Fruit fly (Drosophila melanogaster): Measurements from ENCODE around the gene Bro.

DNA sequence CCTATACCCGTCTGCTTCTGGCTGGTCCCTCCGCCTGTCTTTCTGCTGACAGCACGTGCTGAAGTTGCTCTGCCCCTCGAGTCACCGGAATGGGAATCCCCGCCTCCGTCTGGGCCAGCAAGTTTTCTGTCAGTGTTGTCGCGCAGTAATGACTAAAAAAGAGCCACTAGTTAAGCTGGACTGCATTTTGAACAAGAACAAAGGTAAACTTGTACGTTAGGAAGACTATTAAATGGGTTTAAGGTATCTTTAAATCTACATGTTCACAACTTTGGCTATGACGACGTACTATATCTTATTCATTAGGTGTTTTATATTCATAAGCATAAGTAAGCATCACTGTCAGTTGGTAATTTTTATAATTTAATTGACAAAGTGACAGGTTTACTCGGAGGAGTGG, 31.7 kb downstream of the Bro start:
- TF ChIP-seq h (optimal IDR thresholded peaks at IDR 0.05) (no peak), Myc (optimal IDR thresholded peaks at IDR 0.05) (no peak)
